Worm (Caenorhabditis elegans): ENCODE data around the gene ops-1.
"Not testable (repeated sequence)": the region's sequence is repeated elsewhere in the genome, so short reads cannot be mapped to it uniquely, and the experiment has no call there.

The ops-1 gene

DNA sequence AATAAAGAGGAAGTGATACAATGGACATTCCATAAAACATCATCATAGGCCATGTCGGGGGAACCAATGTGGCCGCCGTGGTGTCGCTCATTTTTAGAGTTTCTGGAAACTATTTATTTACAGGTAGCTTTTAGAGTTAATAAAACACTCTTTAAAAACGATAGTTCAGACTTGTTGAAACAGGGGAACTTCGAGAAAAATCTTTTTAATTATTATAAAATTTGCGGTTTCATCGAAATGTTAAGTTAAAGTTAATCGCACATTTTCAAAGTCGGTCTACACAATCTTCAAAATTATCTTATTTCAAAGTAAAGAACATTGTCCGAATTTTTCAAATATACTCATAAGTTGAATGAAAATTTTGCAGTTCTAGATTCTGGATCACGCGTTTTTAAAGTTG lies at the start of gene ops-1:
ops-1 (minus strand) TSS at position 101 of the 400 bp plus-strand sequence.
- TF ChIP-seq unc-62 (GFP tag; optimal IDR thresholded peaks at IDR 0.05), result no peak

- TF ChIP-seq unc-62 (GFP tag; optimal IDR thresholded peaks at IDR 0.05), result no peak
Observed at ce11 chrIV:6333915-6334314, 49.7 kb upstream of the ops-1 start, which contains the start of gene blos-2. TSS of gene blos-2 (plus strand) at chrIV:6334215.

ce11 chrIV:6330790-6331189 lies 46.6 kb upstream of the ops-1 start:
- no peak for TF ChIP-seq unc-62 (GFP tag; optimal IDR thresholded peaks at IDR 0.05)

DNA sequence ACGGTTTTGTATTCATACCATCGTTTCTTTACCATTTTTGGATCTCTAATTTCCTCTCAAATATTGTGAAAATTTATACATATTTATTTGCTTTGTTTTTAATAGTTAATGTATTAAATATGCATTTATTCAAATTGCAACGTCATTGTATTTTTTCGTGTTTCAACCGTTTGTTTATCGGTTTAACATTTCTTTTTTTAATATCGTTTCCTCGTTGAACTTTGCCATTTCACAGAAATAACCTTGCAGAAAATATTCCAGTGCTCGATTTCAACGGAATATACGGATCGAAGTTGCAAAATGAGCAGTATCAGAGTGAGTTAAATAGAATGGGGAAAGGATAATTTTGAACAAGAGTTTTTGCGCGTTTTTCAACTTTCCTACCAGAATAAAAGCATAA lies 45.2 kb upstream of the ops-1 start, which contains the start of gene seu-1:
seu-1 (plus strand) TSS at position 301 of the 400 bp plus-strand sequence.
- no peak for TF ChIP-seq unc-62 (GFP tag; optimal IDR thresholded peaks at IDR 0.05)

- no peak for TF ChIP-seq unc-62 (GFP tag; optimal IDR thresholded peaks at IDR 0.05)
Observed at ce11 chrIV:6328198-6328597, 44.0 kb upstream of the ops-1 start.

ce11 chrIV:6327363-6328015 lies 43.3 kb upstream of the ops-1 start:
- no peak for TF ChIP-seq unc-62 (GFP tag; optimal IDR thresholded peaks at IDR 0.05)

- no peak for TF ChIP-seq unc-62 (GFP tag; optimal IDR thresholded peaks at IDR 0.05)
Observed at ce11 chrIV:6326448-6326847, 42.3 kb upstream of the ops-1 start, which contains the start of gene lsm-8. TSS of gene lsm-8 (plus strand) at chrIV:6326526.

DNA sequence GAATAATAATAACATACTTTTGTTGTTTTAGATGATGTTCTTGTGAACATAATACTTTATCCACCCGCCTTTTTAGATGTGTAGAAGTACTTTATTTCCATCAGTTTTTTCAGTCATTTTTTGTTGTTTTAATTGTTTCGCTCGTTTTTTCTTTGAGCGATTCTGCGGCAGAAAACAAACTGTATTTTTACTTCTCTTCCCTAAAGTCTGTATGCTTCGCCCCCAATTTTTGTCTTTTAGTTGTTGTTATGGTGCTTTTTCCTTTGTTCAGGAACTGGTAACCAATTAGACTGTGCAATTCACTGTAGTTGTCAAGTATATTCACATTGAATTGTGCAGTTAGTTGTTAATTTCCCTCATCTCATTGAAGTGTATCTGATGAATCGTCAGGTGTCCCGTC lies 41.6 kb upstream of the ops-1 start:
- TF ChIP-seq unc-62 (GFP tag; optimal IDR thresholded peaks at IDR 0.05), result no peak

DNA sequence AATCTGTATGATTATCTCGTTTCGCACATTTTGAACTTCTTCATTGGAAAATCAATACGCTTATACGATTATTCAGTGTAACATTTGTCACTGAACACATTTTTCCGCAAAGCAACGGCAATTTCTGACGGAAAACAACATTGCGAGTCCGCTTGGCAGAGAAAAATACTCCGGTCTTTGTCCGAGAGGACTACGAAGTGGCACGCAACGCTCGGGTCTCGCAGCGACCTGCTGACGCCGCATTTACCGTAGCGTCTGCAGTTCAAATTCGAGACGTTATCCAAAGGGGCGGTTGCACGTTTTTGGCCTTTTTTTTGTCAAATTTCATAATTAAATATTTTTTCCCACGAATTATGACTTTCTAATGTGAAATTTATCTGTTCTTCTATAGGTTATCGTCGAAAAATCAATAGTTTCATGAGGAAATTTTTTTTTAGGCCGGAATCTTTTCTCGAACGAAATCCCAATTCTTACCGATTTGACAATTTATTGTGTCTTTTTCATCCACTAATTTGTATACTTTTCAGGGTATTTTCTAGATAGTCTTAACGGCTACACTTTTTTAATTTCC lies 39.6 kb upstream of the ops-1 start, which contains the start of gene sqd-1:
sqd-1 (plus strand) TSS at position 521 of the 571 bp plus-strand sequence.
- no peak for TF ChIP-seq unc-62 (GFP tag; optimal IDR thresholded peaks at IDR 0.05)

DNA sequence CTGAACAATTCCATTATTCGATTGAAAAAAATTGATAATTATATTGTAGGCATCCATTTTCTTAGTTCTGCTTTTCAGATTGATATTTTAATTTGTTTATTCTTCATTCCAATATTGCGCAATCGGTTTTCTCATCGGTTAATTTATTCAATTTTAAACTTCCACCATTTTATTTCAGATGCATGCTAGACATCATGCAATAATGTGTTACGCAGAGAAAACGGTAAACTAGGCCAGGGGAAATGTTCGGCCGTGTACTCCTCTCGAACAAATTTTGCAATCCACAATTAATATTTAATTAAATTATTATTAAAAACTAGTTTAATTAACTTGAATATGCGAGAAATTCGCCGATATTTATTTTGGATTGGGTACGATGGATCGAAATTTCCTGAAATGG lies 37.5 kb upstream of the ops-1 start, which contains the start of gene Y73B6BL.29:
Y73B6BL.29 (plus strand) TSS at position 263 of the 400 bp plus-strand sequence.
- TF ChIP-seq unc-62 (GFP tag; optimal IDR thresholded peaks at IDR 0.05), result no peak

- TF ChIP-seq unc-62 (GFP tag; optimal IDR thresholded peaks at IDR 0.05), result not testable (repeated sequence)
Observed at ce11 chrIV:6317357-6317756, 33.2 kb upstream of the ops-1 start, which contains the start of gene Y73B6BL.12. TSS of gene Y73B6BL.12 (minus strand) at chrIV:6317457.

DNA sequence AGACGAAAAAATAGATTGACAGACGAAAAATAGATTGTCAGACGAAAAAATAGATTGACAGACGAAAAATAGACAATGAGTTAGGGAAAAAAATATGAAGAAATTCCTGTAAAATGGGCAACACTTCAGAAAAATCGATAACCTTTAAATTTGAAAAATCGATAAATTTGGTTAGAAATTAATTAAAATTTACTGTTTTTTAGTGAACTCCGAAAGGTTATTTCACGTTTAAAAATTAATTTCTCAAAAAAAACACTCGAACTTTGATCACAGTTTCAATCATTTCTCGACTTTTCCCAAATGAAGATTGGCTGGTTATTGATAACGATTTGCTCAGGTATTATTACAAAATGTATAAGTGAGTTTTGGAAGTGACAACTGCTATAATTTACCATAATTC lies 23.3 kb upstream of the ops-1 start, which contains the start of gene csp-2:
csp-2 (plus strand) TSS at position 301 of the 400 bp plus-strand sequence.
- no peak for TF ChIP-seq unc-62 (GFP tag; optimal IDR thresholded peaks at IDR 0.05)

- no peak for TF ChIP-seq unc-62 (GFP tag; optimal IDR thresholded peaks at IDR 0.05)
Observed at ce11 chrIV:6303642-6304041, 19.5 kb upstream of the ops-1 start, which contains the start of gene srv-25. TSS of gene srv-25 (minus strand) at chrIV:6303742.

- no peak for TF ChIP-seq unc-62 (GFP tag; optimal IDR thresholded peaks at IDR 0.05)
Observed at ce11 chrIV:6301764-6302163, 17.6 kb upstream of the ops-1 start, which contains the start of gene srv-26. TSS of gene srv-26 (minus strand) at chrIV:6301864.

DNA sequence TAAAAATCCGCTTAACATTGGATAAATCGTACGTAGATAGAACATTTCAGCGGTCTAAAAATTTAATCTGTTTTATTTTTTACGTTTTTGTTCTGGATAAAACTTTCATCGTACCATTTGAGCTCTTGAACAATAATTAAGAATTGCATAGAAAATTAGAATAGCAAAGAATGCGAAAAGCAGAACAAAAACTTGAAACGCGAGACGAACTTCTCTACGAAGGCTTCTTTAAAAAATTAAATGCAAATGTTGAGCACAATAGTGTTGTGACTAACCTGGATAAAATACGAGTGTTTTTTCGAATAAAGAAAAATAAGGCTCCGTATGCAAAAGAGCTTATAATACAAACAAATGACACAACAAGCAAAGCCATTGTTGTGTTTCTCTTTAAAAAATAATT lies 15.3 kb upstream of the ops-1 start:
- TF ChIP-seq unc-62 (GFP tag; optimal IDR thresholded peaks at IDR 0.05), result no peak

- no peak for TF ChIP-seq unc-62 (GFP tag; optimal IDR thresholded peaks at IDR 0.05)
Observed at ce11 chrIV:6298253-6298652, 14.1 kb upstream of the ops-1 start, which contains the start of gene srv-27. TSS of gene srv-27 (minus strand) at chrIV:6298353.

DNA sequence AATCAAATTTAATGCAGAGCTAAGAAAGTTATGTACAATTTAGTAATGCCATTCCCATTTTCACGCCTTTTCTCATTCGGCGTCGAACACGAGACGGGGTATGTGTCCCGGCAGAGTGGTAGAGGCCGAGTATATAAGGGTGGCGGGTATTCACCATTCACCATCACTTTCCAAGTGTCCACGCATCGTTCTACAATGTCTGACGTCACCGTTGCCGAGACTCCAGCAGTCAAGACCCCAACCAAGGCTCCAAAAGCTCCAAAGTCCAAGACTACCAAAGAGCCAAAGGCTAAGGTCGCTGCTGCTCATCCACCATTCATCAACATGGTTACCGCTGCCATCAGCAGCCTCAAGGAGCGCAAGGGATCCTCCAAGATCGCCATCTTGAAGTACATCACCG lies 9.9 kb upstream of the ops-1 start, which contains the start of gene hil-2:
hil-2 (plus strand) TSS at position 160 of the 400 bp plus-strand sequence.
- TF ChIP-seq unc-62 (GFP tag; optimal IDR thresholded peaks at IDR 0.05), result no peak

Measured in whole organism, dauer.